Worm (Caenorhabditis elegans): ENCODE data around the gene sdc-1.

DNA sequence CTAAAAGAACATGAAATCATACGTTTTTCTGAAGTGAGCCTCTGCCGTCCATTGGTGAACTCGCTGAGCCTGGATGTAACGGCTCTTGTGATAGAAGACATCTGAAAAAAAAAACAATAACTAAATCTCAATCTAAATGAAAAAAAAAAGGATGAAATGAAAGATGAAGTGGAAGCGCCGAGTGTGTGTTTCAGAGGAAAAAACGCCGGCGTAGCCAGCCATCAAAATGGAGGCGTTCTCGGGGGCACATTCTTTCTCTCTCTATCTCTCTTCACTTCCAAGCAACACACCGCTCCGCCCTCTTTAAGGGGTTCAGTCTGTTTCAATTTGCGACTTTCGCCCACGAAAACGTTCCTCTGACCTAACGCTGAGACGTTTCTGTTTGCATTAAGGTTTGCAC, 42.1 kb downstream of the sdc-1 start, which contains the start of gene T01B4.3:
- TF ChIP-seq blmp-1 (tag; optimal IDR thresholded peaks at IDR 0.05) = no peak
- TF ChIP-seq ces-1 (GFP tag; optimal IDR thresholded peaks at IDR 0.05) = no peak
- TF ChIP-seq lsy-2 (tag; optimal IDR thresholded peaks at IDR 0.05) = no peak
- TF ChIP-seq elt-1 (tag; optimal IDR thresholded peaks at IDR 0.05; ENCODE audit: borderline replicate concordance, insufficient read depth) = no peak
- TF ChIP-seq elt-3 (tag; optimal IDR thresholded peaks at IDR 0.05) = no peak
- no peak for TF ChIP-seq zip-8 (tag; optimal IDR thresholded peaks at IDR 0.05)
- no peak for TF ChIP-seq unc-39 (tag; optimal IDR thresholded peaks at IDR 0.05)
- TF ChIP-seq sptf-1 (tag; optimal IDR thresholded peaks at IDR 0.05) = no peak
- TF ChIP-seq lin-13 (tag; optimal IDR thresholded peaks at IDR 0.05) = no peak
- no peak for TF ChIP-seq snpc-4 (tag; optimal IDR thresholded peaks at IDR 0.05)
